Worm (Caenorhabditis elegans): Measurements from ENCODE around the gene K08H10.10.
A peak's percentile ranks its signal among the peaks of the same experiment; 100 is the strongest.

- TF ChIP-seq nhr-11 (tag; optimal IDR thresholded peaks at IDR 0.05) (no peak), ceh-34 (tag; optimal IDR thresholded peaks at IDR 0.05) (no peak), hlh-8 (tag; optimal IDR thresholded peaks at IDR 0.05) (no peak), ref-2 (tag; optimal IDR thresholded peaks at IDR 0.05) (no peak), fkh-10 (GFP tag; optimal IDR thresholded peaks at IDR 0.05) (no peak), ttx-3 (tag; optimal IDR thresholded peaks at IDR 0.05) (no peak), pha-2 (tag; optimal IDR thresholded peaks at IDR 0.05) (no peak), C08G9.2 (tag; optimal IDR thresholded peaks at IDR 0.05) (peak; percentile 48)
Observed at ce11 chrV:10031384-10032171, 30.7 kb downstream of the K08H10.10 start.

Measured in whole organism, late embryonic.